Fruit fly (Drosophila melanogaster) Kc167 (cell line): Measurements from ENCODE around the gene CG11164.

Experiments used
- Myc ChIP-seq: fragments of >200 bp; optimal IDR thresholded peaks from 2 replicates; lab custom pipeline; 2017; ENCODE audit warnings: missing external identifiers
- Sin3A ChIP-seq: fragments of >200 bp; optimal IDR thresholded peaks from 2 replicates; lab custom pipeline; 2018; ENCODE audit warnings: missing external identifiers
- h ChIP-seq: fragments of >200 bp; optimal IDR thresholded peaks from 3 replicates; lab custom pipeline; 2018; ENCODE audit warnings: missing external identifiers
- insv ChIP-seq: fragments of >200 bp; optimal IDR thresholded peaks from 3 replicates; lab custom pipeline; 2018; ENCODE audit warnings: missing external identifiers
- psq ChIP-seq: fragments of >200 bp; optimal IDR thresholded peaks from 2 replicates; lab custom pipeline; 2017; ENCODE audit warnings: missing external identifiers
- ttk ChIP-seq: sonication (Bioruptor generic); optimal IDR thresholded peaks from 2 replicates; lab custom pipeline; 2017; ENCODE audit warnings: missing external identifiers

The CG11164 gene

DNA sequence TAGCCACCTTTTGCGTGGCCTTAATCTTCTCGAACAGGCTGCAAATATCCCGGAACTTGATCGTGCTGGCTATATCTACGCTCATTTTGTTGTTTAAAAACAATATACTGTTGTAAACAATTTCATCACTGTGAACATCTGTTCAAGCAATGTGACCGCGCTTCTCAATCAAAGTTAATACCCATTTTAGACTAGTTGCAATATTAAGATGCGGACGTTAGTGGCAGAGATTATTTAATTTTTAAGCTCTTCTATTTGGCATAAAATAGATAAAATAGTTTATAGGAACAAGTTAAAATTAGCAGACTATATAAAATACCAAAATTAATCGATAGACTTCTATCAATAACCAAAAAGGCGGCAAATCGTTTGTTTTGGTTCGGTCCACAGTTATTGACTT is at the start of gene CG11164, which contains the start of gene DNAlig4:
Gene CG11164 (plus strand): TSS at position 359 of the 400 bp plus-strand sequence.
Gene DNAlig4 (minus strand): TSS at position 156 of the 400 bp plus-strand sequence.
- TF ChIP-seq ttk (lab: Kevin White, UChicago) = no peak
- no peak for TF ChIP-seq h (lab: Kevin White, UChicago)

DNA sequence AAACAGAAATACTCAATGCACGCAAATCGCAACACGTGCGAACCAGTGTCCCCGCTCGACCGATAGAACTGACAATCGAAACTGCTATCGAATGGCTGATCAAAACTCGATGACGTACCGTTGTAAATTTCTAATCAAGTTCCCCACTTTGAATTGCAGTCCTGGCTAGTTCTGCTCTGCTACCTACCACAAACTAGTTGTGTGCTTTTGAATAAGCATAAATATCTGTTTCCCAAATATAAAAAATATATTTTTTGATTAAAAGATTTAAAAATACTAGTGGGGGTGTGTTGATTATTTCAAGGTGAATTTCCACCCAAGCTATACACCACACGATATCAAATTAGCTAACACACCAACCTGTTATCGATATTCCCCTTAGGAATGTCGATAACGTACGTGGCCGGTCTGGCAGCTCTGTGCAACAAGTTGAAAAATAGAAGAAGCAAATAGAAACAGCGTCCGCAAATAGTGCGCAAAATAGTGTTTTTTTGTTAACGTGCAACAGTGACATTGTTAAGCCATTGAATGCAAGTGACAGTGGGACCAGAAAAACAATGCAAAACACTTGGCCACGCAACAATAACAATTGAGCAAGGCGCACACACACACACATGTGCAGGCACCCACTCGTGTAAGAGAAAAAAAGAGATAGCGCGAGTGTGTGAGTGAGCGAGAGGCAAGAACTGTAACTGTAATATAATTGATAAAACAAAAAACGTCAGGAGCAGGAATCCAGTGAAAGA is 43.3 kb upstream of the CG11164 start, which contains the start of the genes CG2691 and NFAT:
Gene CG2691 (minus strand): TSS at position 75 of the 746 bp plus-strand sequence.
Gene NFAT (plus strand): TSS at position 412 of the 746 bp plus-strand sequence.
- no peak for TF ChIP-seq ttk (lab: Kevin White, UChicago)
- no peak for TF ChIP-seq psq (lab: Kevin White, UChicago)
- no peak for TF ChIP-seq insv (lab: Kevin White, UChicago)
- no peak for TF ChIP-seq Sin3A (lab: Kevin White, UChicago)
- TF ChIP-seq Myc = no peak
- TF ChIP-seq h (lab: Kevin White, UChicago) = no peak

DNA sequence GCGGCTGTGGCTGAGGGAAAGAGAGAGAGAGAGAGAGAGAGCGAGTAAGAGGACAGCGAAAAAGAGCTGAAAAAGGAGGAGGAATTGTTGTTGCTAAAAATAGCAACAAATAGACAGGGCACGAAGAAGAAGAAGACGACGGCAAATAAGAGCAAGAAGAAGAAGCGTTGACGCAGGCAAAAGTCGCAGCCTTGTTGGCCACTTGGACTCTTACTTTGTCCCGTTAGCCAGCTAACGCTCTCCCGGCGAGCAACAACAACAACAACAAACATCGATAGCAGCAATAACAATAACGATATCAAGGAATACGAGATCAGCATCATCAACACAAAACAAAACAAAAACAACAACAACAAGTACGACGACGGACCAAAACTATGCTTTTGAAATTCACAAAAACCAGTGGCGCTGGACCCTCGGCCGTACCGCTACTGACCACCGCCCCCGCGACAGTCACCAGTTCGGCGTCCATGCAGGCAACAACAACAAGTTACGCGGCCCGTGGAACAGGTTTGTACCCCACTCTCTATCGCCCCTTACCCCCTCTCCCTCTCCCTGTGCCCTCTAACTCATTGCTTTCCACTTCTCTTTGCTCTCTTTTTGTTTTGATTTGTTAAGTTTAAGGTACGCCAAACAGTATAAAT is 42.6 kb upstream of the CG11164 start:
- no peak for TF ChIP-seq insv (lab: Kevin White, UChicago)
- TF ChIP-seq ttk (lab: Kevin White, UChicago) = no peak
- no peak for TF ChIP-seq Sin3A (lab: Kevin White, UChicago)
- no peak for TF ChIP-seq h (lab: Kevin White, UChicago)

DNA sequence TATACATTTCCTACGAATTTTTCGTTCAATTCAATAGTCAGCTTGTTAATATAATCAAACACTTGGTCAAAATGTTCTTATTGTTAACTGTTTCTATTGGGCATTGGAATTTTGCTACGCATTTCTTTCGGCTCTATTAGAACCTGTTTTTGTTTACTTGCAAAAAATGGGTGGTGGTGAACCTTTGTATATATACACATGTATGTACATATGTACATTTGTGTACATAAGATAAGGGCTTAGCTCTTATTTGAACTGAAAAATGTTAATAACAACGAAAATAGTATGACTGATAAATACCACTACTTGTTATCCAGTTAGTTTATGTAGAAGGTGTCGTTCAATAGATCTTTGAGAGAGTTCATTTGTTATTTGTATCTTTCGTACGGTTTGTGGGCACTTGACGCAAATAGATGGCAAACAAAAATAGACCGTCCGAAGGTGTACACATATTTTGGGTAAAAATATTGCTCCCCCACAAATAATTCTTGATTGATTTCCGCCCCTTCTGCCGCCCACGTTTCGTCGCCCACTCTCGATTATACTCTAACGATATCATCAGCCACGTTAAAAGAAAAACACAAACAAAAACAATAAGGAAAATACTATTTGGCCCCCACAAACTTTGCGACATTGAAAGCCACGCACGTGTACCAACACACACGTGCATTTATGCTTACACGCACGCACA is 41.8 kb upstream of the CG11164 start:
- no peak for TF ChIP-seq ttk (lab: Kevin White, UChicago)
- no peak for TF ChIP-seq Sin3A (lab: Kevin White, UChicago)
- no peak for TF ChIP-seq Myc
- TF ChIP-seq h (lab: Kevin White, UChicago) = no peak

DNA sequence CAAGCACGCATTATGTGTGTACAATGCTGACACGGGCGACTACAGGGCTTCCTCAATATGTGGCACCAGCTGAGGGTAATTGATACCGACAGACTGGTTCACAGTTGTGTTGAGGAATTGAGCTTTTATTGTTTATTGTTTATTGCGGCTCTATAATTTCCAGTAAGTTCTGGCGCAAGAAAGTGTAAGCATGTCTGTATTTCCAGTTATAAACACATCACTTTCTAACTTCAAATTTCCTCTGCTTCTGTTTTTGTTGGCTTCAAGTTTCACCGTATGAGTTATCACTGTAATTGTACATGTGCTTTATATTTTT is 41.3 kb upstream of the CG11164 start:
- no peak for TF ChIP-seq Sin3A (lab: Kevin White, UChicago)
- no peak for TF ChIP-seq psq (lab: Kevin White, UChicago)
- TF ChIP-seq h (lab: Kevin White, UChicago) = no peak
- TF ChIP-seq Myc = no peak
- TF ChIP-seq ttk (lab: Kevin White, UChicago) = no peak
- no peak for TF ChIP-seq insv (lab: Kevin White, UChicago)

DNA sequence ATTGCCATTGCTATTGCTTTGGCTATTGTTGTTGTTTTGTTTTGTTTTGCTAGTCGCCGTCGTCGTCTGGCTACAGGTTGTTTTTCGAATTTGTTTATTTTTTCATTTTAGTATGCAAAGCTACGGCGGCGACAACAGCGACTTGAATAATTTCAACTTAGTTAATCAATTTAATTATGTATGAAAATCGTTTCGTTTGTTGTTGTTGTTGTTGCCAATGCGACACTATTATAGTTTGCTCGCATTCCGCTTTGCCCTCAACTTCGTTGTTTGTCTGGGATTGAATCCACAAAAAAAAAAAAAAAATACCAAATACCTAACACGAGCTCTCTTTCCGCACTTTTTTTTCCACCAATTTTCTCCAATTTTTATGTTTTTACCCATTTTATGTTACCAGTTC is 40.0 kb upstream of the CG11164 start:
- no peak for TF ChIP-seq psq (lab: Kevin White, UChicago)
- no peak for TF ChIP-seq ttk (lab: Kevin White, UChicago)
- TF ChIP-seq insv (lab: Kevin White, UChicago) = no peak
- TF ChIP-seq h (lab: Kevin White, UChicago) = no peak
- TF ChIP-seq Myc = no peak
- no peak for TF ChIP-seq Sin3A (lab: Kevin White, UChicago)

DNA sequence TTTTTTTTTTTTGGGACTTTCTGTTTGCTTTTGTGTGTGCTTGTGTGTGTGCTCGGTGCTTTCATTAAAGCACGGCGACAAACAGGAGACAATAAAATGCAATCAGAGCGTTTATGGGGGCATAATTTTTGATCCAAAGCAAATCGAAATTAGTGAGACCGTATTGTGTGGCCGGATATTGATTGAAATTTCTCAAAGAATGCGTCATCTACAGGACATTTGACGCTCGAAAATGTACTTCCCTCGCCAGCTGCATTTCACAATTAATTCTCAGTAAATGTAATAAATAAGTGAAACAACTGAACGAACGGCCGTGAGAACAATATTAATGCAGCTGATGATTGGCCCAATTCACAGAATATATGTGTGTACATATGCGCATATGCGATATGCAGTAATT is 38.4 kb upstream of the CG11164 start:
- TF ChIP-seq Myc = no peak
- no peak for TF ChIP-seq Sin3A (lab: Kevin White, UChicago)
- no peak for TF ChIP-seq ttk (lab: Kevin White, UChicago)
- TF ChIP-seq h (lab: Kevin White, UChicago) = no peak
- TF ChIP-seq insv (lab: Kevin White, UChicago) = no peak
- no peak for TF ChIP-seq psq (lab: Kevin White, UChicago)

DNA sequence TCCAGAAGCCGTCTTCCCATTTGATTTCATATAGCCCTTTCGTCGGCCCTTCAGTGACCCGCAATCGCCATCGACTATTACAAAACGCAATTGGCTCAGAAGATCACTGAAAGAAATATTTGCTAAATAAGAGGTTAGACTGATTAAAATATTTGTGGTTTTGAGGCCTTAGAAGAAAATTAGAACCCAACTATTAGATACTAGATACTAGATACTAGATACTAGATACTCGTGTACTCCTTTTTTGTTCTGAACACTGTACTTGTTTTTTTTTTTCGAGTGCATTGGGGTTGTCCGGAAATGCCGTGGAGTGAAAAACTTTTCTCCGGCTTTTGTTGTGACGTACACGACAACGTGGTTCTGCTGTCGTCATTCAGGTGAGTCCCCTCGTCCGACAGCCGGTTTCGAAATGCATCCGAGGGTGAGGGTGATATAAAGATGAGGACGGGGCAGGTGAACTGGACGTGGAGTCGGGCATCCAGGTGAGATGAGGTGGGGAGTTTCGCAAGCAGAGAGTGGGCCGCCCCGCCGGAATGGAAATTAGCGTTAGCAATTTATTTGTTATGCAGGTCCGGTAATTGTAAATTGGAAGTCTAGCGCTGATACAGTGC is 37.4 kb upstream of the CG11164 start:
- no peak for TF ChIP-seq psq (lab: Kevin White, UChicago)
- no peak for TF ChIP-seq insv (lab: Kevin White, UChicago)
- no peak for TF ChIP-seq Sin3A (lab: Kevin White, UChicago)
- no peak for TF ChIP-seq Myc
- no peak for TF ChIP-seq ttk (lab: Kevin White, UChicago)
- no peak for TF ChIP-seq h (lab: Kevin White, UChicago)

DNA sequence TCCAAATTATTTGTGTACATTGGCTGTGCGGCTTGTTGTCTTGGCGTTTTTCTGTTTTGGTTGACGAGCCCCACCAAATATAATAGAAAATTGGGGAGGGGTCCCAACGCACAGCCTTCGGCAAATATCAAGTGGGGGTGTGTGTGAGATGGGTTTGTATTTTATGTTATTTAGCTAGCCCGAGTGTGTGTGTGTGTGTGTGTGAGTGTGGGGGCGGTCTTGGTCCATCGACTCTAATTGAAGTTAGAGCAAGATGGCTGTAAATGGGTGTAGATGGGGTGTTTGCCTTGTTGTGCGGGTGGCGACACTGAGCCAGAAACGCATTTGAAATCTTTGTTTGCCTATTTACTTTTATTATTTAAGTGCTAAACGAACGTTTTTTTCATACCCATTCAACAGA is 35.2 kb upstream of the CG11164 start:
- TF ChIP-seq psq (lab: Kevin White, UChicago) = no peak
- no peak for TF ChIP-seq Myc
- TF ChIP-seq h (lab: Kevin White, UChicago) = no peak
- no peak for TF ChIP-seq ttk (lab: Kevin White, UChicago)
- TF ChIP-seq Sin3A (lab: Kevin White, UChicago) = no peak
- TF ChIP-seq insv (lab: Kevin White, UChicago) = no peak

DNA sequence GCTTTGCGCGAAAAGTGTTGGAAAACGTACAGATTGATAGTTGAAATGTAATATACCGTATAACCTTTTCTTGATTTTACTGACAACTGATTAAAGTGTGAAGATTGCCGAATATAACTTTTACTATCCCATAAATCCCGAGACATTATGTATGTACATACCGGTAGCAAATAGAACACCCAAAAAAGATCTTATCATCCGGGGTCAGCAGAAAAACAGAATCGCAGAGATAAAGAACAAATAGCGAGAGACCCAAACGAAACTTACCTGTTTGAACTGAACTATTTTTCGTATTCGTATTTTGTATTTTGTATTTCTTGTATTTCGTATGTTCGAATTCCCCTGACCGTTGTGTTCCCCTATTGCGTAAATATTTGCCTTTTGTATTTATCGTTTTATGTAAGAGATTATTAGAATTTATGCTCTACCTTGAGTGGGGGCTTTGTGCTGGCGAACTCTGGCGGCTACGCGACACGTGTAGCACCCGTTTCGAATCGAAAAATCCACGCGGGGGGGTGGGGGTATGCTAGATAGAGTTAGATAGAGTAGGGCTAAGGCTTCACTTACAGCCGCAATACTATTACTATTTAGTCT is 34.4 kb upstream of the CG11164 start:
- TF ChIP-seq psq (lab: Kevin White, UChicago) (no peak), h (lab: Kevin White, UChicago) (no peak), ttk (lab: Kevin White, UChicago) (no peak)
